Worm (Caenorhabditis elegans) whole organism, L2 larva: Measurements from ENCODE around the gene C03B1.7.

Experiments used
- C34F6.9 ChIP-seq: fragments of 150-350 bp; optimal IDR thresholded peaks from 2 replicates; lab custom pipeline; 2014; ENCODE audit warnings: missing biosample characterization, missing genetic modification characterization
- R02D3.7 ChIP-seq: fragments of 150-350 bp; optimal IDR thresholded peaks from 2 replicates; lab custom pipeline; 2014; ENCODE audit warnings: missing biosample characterization, missing genetic modification characterization
- Y55F3AM.14 ChIP-seq: fragments of 200-800 bp; sonication (Bioruptor generic); optimal IDR thresholded peaks from 2 replicates; lab custom pipeline; 2018; ENCODE audit warnings: mild to moderate bottlenecking, missing genetic modification characterization, missing compliant biosample characterization
- elt-1 ChIP-seq: fragments of 150-350 bp; optimal IDR thresholded peaks from 2 replicates; lab custom pipeline; 2014; ENCODE audit warnings: missing biosample characterization, missing genetic modification characterization
- elt-3 ChIP-seq: sonication (generic microtip); optimal IDR thresholded peaks from 2 replicates; lab custom pipeline; 2017; ENCODE audit warnings: missing biosample characterization, missing genetic modification characterization
- fos-1 ChIP-seq: fragments of 150-350 bp; optimal IDR thresholded peaks from 2 replicates; lab custom pipeline; 2014; ENCODE audit warnings: missing biosample characterization, missing genetic modification characterization
- nhr-11 ChIP-seq: fragments of 150-350 bp; optimal IDR thresholded peaks from 2 replicates; lab custom pipeline; 2014; ENCODE audit warnings: missing biosample characterization, missing genetic modification characterization
- nhr-21 ChIP-seq: fragments of 150-350 bp; optimal IDR thresholded peaks from 2 replicates; lab custom pipeline; 2014; ENCODE audit warnings: missing biosample characterization, missing genetic modification characterization
- nhr-23 ChIP-seq: fragments of 150-350 bp; optimal IDR thresholded peaks from 2 replicates; lab custom pipeline; 2014; ENCODE audit warnings: missing biosample characterization, missing genetic modification reagents, missing genetic modification characterization
- nhr-77 ChIP-seq: fragments of 150-350 bp; optimal IDR thresholded peaks from 2 replicates; lab custom pipeline; 2014; ENCODE audit warnings: missing biosample characterization, missing genetic modification characterization
- peb-1 ChIP-seq: fragments of 150-350 bp; optimal IDR thresholded peaks from 2 replicates; lab custom pipeline; 2014; ENCODE audit warnings: missing biosample characterization, missing genetic modification characterization
- sem-4 ChIP-seq: fragments of 150-350 bp; optimal IDR thresholded peaks from 2 replicates; lab custom pipeline; 2014; ENCODE audit warnings: missing biosample characterization, missing genetic modification reagents, missing genetic modification characterization
- ztf-11 ChIP-seq: sonication (generic microtip); optimal IDR thresholded peaks from 2 replicates; lab custom pipeline; 2017; ENCODE audit warnings: missing biosample characterization, missing genetic modification characterization

- TF ChIP-seq peb-1 (tag; lab: Kevin White, UChicago) (no peak), nhr-11 (no peak), C34F6.9 (no peak), sem-4 (tag; lab: Kevin White, UChicago) (no peak), ztf-11 (tag; lab: Kevin White, UChicago) (no peak), Y55F3AM.14 (GFP tag; lab: Kevin White, UChicago) (no peak), nhr-21 (tag; lab: Kevin White, UChicago) (no peak), nhr-23 (tag; lab: Kevin White, UChicago) (no peak), elt-3 (tag; lab: Kevin White, UChicago) (no peak), nhr-77 (tag; lab: Kevin White, UChicago) (no peak), R02D3.7 (tag; lab: Kevin White, UChicago) (no peak), fos-1 (no peak), elt-1 (tag; lab: Kevin White, UChicago) (no peak)
These were observed 47.0 kb downstream of the C03B1.7 start for ce11 chrX:6388639-6389038.
